Worm (Caenorhabditis elegans) whole organism, L3 larva: ENCODE results near the gene mpk-1.

Source experiments
- ama-1 ChIP-seq: fragments of 150-350 bp; optimal IDR thresholded peaks from 2 replicates; lab custom pipeline; 2018
- ceh-9 ChIP-seq: sonication (generic microtip); optimal IDR thresholded peaks from 2 replicates; lab custom pipeline; 2018; ENCODE audit warnings: missing biosample characterization, missing genetic modification characterization
- mdl-1 ChIP-seq: fragments of 150-350 bp; optimal IDR thresholded peaks from 2 replicates; lab custom pipeline; 2014; ENCODE audit warnings: missing biosample characterization, missing genetic modification characterization
- nhr-11 ChIP-seq: fragments of 150-350 bp; optimal IDR thresholded peaks from 2 replicates; lab custom pipeline; 2014; ENCODE audit warnings: missing biosample characterization, missing genetic modification characterization
- nhr-237 ChIP-seq: fragments of 150-350 bp; optimal IDR thresholded peaks from 2 replicates; lab custom pipeline; 2014; ENCODE audit warnings: missing biosample characterization, missing genetic modification characterization
- nhr-76 ChIP-seq: fragments of 150-350 bp; sonication (generic microtip); optimal IDR thresholded peaks from 5 replicates; lab custom pipeline; 2014; ENCODE audit warnings: missing biosample characterization, missing genetic modification characterization
- pqm-1 ChIP-seq: fragments of 150-350 bp; optimal IDR thresholded peaks from 2 replicates; lab custom pipeline; 2017; ENCODE audit warnings: missing biosample characterization, missing genetic modification characterization, inconsistent platforms
- sea-2 ChIP-seq: fragments of 150-350 bp; sonication (generic microtip); optimal IDR thresholded peaks from 4 replicates; lab custom pipeline; 2014; ENCODE audit warnings: missing biosample characterization, missing genetic modification reagents, missing genetic modification characterization
- snpc-4 ChIP-seq: fragments of 150-350 bp; optimal IDR thresholded peaks from 2 replicates; lab custom pipeline; 2014; ENCODE audit warnings: missing biosample characterization, missing genetic modification characterization
- unc-62 ChIP-seq: fragments of 150-350 bp; sonication (generic microtip); optimal IDR thresholded peaks from 4 replicates; lab custom pipeline; 2014; ENCODE audit warnings: missing biosample characterization, missing genetic modification reagents, missing genetic modification characterization
- ztf-11 ChIP-seq: fragments of 150-350 bp; optimal IDR thresholded peaks from 2 replicates; lab custom pipeline; 2014; ENCODE audit warnings: missing biosample characterization, missing genetic modification characterization

ce11 chrIII:4240126-4240525 lies 12.2 kb upstream of the mpk-1 start:
- TF ChIP-seq ama-1 (lab: Kevin White, UChicago) (no peak), unc-62 (no peak), nhr-237 (tag; lab: Kevin White, UChicago) (no peak), ztf-11 (no peak), sea-2 (GFP tag; lab: Kevin White, UChicago) (no peak), mdl-1 (tag; lab: Kevin White, UChicago) (no peak), ceh-9 (no peak), snpc-4 (tag; lab: Kevin White, UChicago) (no peak), nhr-76 (tag; lab: Kevin White, UChicago) (no peak), nhr-11 (no peak), pqm-1 (tag; lab: Kevin White, UChicago) (peak; percentile 81)
